Worm (Caenorhabditis elegans): ENCODE measurements around the gene srx-88.
A peak's percentile ranks its signal among the peaks of the same experiment; 100 is the strongest.

ce11 chrV:11570169-11570651 is 13.1 kb upstream of the srx-88 start, which contains the start of the genes nhr-101 and pms-2:
- TF ChIP-seq unc-62 (GFP tag; optimal IDR thresholded peaks at IDR 0.05 in 1 of 2) (no peak), unc-62 (tag; optimal IDR thresholded peaks at IDR 0.05) (no peak), lin-15B (tag; optimal IDR thresholded peaks at IDR 0.05) (no peak), hmg-1.1 (GFP tag; IDR thresholded peaks at IDR 0.05) (no peak), aha-1 (tag) (no peak), nhr-28 (tag; optimal IDR thresholded peaks at IDR 0.05) (peak; percentile 22), ceh-62 (tag; optimal IDR thresholded peaks at IDR 0.05) (no peak)
